Fruit fly (Drosophila melanogaster) whole organism, embryonic: ENCODE results near the gene BORCS6.

Experiments used
- Asciz ChIP-seq: fragments of 200-800 bp; sonication (Bioruptor generic); optimal IDR thresholded peaks from 2 replicates; lab custom pipeline; 2017; ENCODE audit warnings: missing biosample characterization, mild to moderate bottlenecking, missing genetic modification characterization, missing genetic modification reagents
- Blimp-1 ChIP-seq: fragments of 200-800 bp; sonication (Bioruptor generic); optimal IDR thresholded peaks from 3 replicates; lab custom pipeline; 2018; ENCODE audit warnings: missing biosample characterization, missing genetic modification characterization, mild to moderate bottlenecking, moderate library complexity, missing genetic modification reagents
- CG10274 ChIP-seq: fragments of 200-800 bp; sonication (Bioruptor generic); optimal IDR thresholded peaks from 3 replicates; lab custom pipeline; 2017; ENCODE audit warnings: missing biosample characterization, mild to moderate bottlenecking, missing genetic modification characterization
- CG11398 ChIP-seq: fragments of 200-800 bp; sonication (Bioruptor generic); optimal IDR thresholded peaks from 2 replicates; lab custom pipeline; 2016; ENCODE audit warnings: missing biosample characterization, missing genetic modification characterization
- CG12219 ChIP-seq: fragments of 200-800 bp; sonication (Bioruptor generic); optimal IDR thresholded peaks from 3 replicates; lab custom pipeline; 2018; ENCODE audit warnings: missing biosample characterization, mild to moderate bottlenecking, missing genetic modification characterization
- CG1233 ChIP-seq: fragments of 200-800 bp; sonication (Bioruptor generic); optimal IDR thresholded peaks from 4 replicates; lab custom pipeline; 2018; ENCODE audit warnings: missing biosample characterization, mild to moderate bottlenecking, missing genetic modification characterization
- CG13287 ChIP-seq: fragments of 200-800 bp; sonication (Bioruptor generic); IDR thresholded peaks from 2 replicates; pipeline ENCODE4 v1.3.6; 2022; ENCODE audit warnings: missing biosample characterization, missing genetic modification characterization; ENCODE audit not compliant: partially characterized antibody
- CG13775 ChIP-seq: fragments of 200-800 bp; sonication (Bioruptor generic); optimal IDR thresholded peaks from 3 replicates; lab custom pipeline; 2017; ENCODE audit warnings: missing biosample characterization, mild to moderate bottlenecking, missing genetic modification characterization
- CG17359 ChIP-seq: fragments of 200-800 bp; sonication (Bioruptor generic); optimal IDR thresholded peaks from 3 replicates; lab custom pipeline; 2018; ENCODE audit warnings: missing biosample characterization, mild to moderate bottlenecking, missing genetic modification characterization, moderate library complexity
- CG17912 ChIP-seq: fragments of 200-800 bp; sonication (Bioruptor generic); optimal IDR thresholded peaks from 2 replicates; lab custom pipeline; 2018; ENCODE audit warnings: missing biosample characterization, mild to moderate bottlenecking, missing genetic modification characterization
- CG2116 ChIP-seq: fragments of 200-800 bp; sonication (Bioruptor generic); optimal IDR thresholded peaks from 3 replicates; lab custom pipeline; 2018; ENCODE audit warnings: missing biosample characterization, mild to moderate bottlenecking, missing genetic modification characterization
- CG32767 ChIP-seq: fragments of 200-800 bp; sonication (Bioruptor generic); IDR thresholded peaks from 2 replicates; pipeline ENCODE4 v1.3.6; 2022; ENCODE audit warnings: missing biosample characterization, missing genetic modification characterization
- CG34376 ChIP-seq: fragments of 200-800 bp; sonication (Bioruptor generic); optimal IDR thresholded peaks from 2 replicates; lab custom pipeline; 2018; ENCODE audit warnings: missing biosample characterization, mild to moderate bottlenecking, missing genetic modification characterization
- CG5180 ChIP-seq: fragments of 200-800 bp; sonication (Bioruptor generic); optimal IDR thresholded peaks from 3 replicates; lab custom pipeline; 2017; ENCODE audit warnings: missing biosample characterization, missing genetic modification characterization, mild to moderate bottlenecking, moderate library complexity, missing genetic modification reagents
- CG7271 ChIP-seq: fragments of 200-800 bp; sonication (Bioruptor generic); optimal IDR thresholded peaks from 2 replicates; lab custom pipeline; 2018; ENCODE audit warnings: missing biosample characterization, mild to moderate bottlenecking, missing genetic modification characterization, moderate library complexity
- CG7357 ChIP-seq: fragments of 200-800 bp; sonication (Bioruptor generic); IDR thresholded peaks from 3 replicates; pipeline ENCODE4 v1.3.6; 2022; ENCODE audit warnings: missing biosample characterization, missing genetic modification characterization
- CG7987 ChIP-seq: fragments of 200-800 bp; sonication (Bioruptor generic); optimal IDR thresholded peaks from 2 replicates; lab custom pipeline; 2018; ENCODE audit warnings: missing biosample characterization, mild to moderate bottlenecking, missing genetic modification characterization, moderate library complexity
- CTCF ChIP-seq: fragments of 200-800 bp; sonication (Bioruptor generic); optimal IDR thresholded peaks from 2 replicates; lab custom pipeline; 2017; ENCODE audit warnings: missing biosample characterization, mild to moderate bottlenecking, missing genetic modification characterization, moderate library complexity
- Dad ChIP-seq: fragments of 200-800 bp; sonication (Bioruptor generic); optimal IDR thresholded peaks from 3 replicates; lab custom pipeline; 2016; ENCODE audit warnings: missing biosample characterization, missing genetic modification characterization
- Dfd ChIP-seq, 2 experiments: fragments of >200 bp; optimal IDR thresholded peaks; 2 replicates each; lab custom pipeline; 2017; ENCODE audit warnings: missing biosample characterization in 2 of 2, missing genetic modification characterization in 2 of 2
- Hey ChIP-seq: fragments of 200-800 bp; sonication (Bioruptor generic); optimal IDR thresholded peaks from 3 replicates; lab custom pipeline; 2018; ENCODE audit warnings: missing biosample characterization, mild to moderate bottlenecking, missing genetic modification characterization
- MESR4 ChIP-seq: fragments of 200-800 bp; sonication (Bioruptor generic); optimal IDR thresholded peaks from 2 replicates; lab custom pipeline; 2018; ENCODE audit warnings: missing biosample characterization, mild to moderate bottlenecking, missing genetic modification characterization, moderate library complexity
- Oli ChIP-seq: fragments of 200-800 bp; sonication (Bioruptor generic); optimal IDR thresholded peaks from 2 replicates; lab custom pipeline; 2018; ENCODE audit warnings: missing biosample characterization, mild to moderate bottlenecking, missing genetic modification characterization, moderate library complexity
- Opbp ChIP-seq: fragments of 200-800 bp; sonication (Bioruptor generic); IDR thresholded peaks from 3 replicates; pipeline ENCODE4 v1.3.6; 2022; ENCODE audit warnings: missing biosample characterization, missing genetic modification characterization; ENCODE audit not compliant: partially characterized antibody
- Scr ChIP-seq: fragments of 200-800 bp; sonication (Bioruptor generic); IDR thresholded peaks from 2 replicates; pipeline ENCODE4 v1.3.6; 2022; ENCODE audit warnings: missing biosample characterization, missing genetic modification characterization; ENCODE audit not compliant: partially characterized antibody
- Sry-δ ChIP-seq: fragments of 200-800 bp; sonication (Bioruptor generic); optimal IDR thresholded peaks from 2 replicates; lab custom pipeline; 2016; ENCODE audit warnings: missing biosample characterization, missing genetic modification characterization
- Trl ChIP-seq, 3 experiments: fragments of >200 bp in 2 of 3; fragments of 200-800 bp in 1 of 3; sonication (Bioruptor generic) in 1 of 3; optimal IDR thresholded peaks; 2 replicates in 1 of 3; 3 replicates in 2 of 3; lab custom pipeline; 2016 to 2017; ENCODE audit warnings: missing biosample characterization in 1 of 3, missing genetic modification characterization in 1 of 3
- ara ChIP-seq: fragments of 200-800 bp; sonication (Bioruptor generic); IDR thresholded peaks from 2 replicates; pipeline ENCODE4 v1.3.6; 2022; ENCODE audit warnings: missing biosample characterization, missing genetic modification characterization
- chif ChIP-seq, 2 experiments: fragments of 200-800 bp; sonication (Bioruptor generic); optimal IDR thresholded peaks; 3 replicates each; lab custom pipeline; 2016; ENCODE audit warnings: missing biosample characterization in 2 of 2, missing genetic modification characterization in 2 of 2
- chinmo ChIP-seq: fragments of 200-800 bp; sonication (Bioruptor generic); IDR thresholded peaks from 4 replicates; pipeline ENCODE4 v1.3.6; 2022; ENCODE audit warnings: missing biosample characterization, missing genetic modification characterization; ENCODE audit not compliant: partially characterized antibody
- chm ChIP-seq: fragments of 200-800 bp; sonication (Bioruptor generic); IDR thresholded peaks from 2 replicates; pipeline ENCODE4 v1.3.6; 2022; ENCODE audit warnings: missing biosample characterization, missing genetic modification characterization
- dimm ChIP-seq: fragments of 200-800 bp; sonication (Bioruptor generic); IDR thresholded peaks from 2 replicates; pipeline ENCODE4 v1.3.6; 2022; ENCODE audit warnings: missing biosample characterization, missing genetic modification characterization
- dm ChIP-seq: fragments of 200-800 bp; sonication (Bioruptor generic); optimal IDR thresholded peaks from 3 replicates; lab custom pipeline; 2016; ENCODE audit warnings: missing biosample characterization, missing genetic modification characterization
- dpn ChIP-seq, 2 experiments: fragments of 200-800 bp; sonication (Bioruptor generic); optimal IDR thresholded peaks; 3 replicates each; lab custom pipeline; 2016; ENCODE audit warnings: missing biosample characterization in 2 of 2, missing genetic modification characterization in 2 of 2
- emc ChIP-seq: fragments of 200-800 bp; sonication (Bioruptor generic); optimal IDR thresholded peaks from 2 replicates; lab custom pipeline; 2016; ENCODE audit warnings: missing biosample characterization, missing genetic modification characterization
- fd96Cb ChIP-seq: fragments of 200-800 bp; sonication (Bioruptor generic); optimal IDR thresholded peaks from 2 replicates; lab custom pipeline; 2018; ENCODE audit warnings: missing biosample characterization, mild to moderate bottlenecking, missing genetic modification characterization, moderate library complexity
- h ChIP-seq: fragments of >200 bp; optimal IDR thresholded peaks from 2 replicates; lab custom pipeline; 2017
- hbn ChIP-seq: fragments of 200-800 bp; sonication (Bioruptor generic); IDR thresholded peaks from 2 replicates; pipeline ENCODE4 v1.3.6; 2022; ENCODE audit warnings: missing biosample characterization, missing genetic modification characterization; ENCODE audit not compliant: partially characterized antibody
- lbe ChIP-seq: fragments of 200-800 bp; sonication (Bioruptor generic); optimal IDR thresholded peaks from 2 replicates; lab custom pipeline; 2016; ENCODE audit warnings: missing biosample characterization, mild to moderate bottlenecking, missing genetic modification characterization
- mirr ChIP-seq: fragments of 200-800 bp; sonication (Bioruptor generic); optimal IDR thresholded peaks from 3 replicates; lab custom pipeline; 2018; ENCODE audit warnings: missing biosample characterization, mild to moderate bottlenecking, missing genetic modification characterization
- oc ChIP-seq: fragments of 200-800 bp; sonication (Bioruptor generic); optimal IDR thresholded peaks from 2 replicates; lab custom pipeline; 2018; ENCODE audit warnings: missing biosample characterization, mild to moderate bottlenecking, missing genetic modification characterization, moderate library complexity
- onecut ChIP-seq: fragments of 200-800 bp; sonication (Bioruptor generic); IDR thresholded peaks from 2 replicates; pipeline ENCODE4 v1.3.6; 2022; ENCODE audit warnings: missing biosample characterization, missing genetic modification characterization
- pzg ChIP-seq: fragments of 200-800 bp; sonication (Bioruptor generic); optimal IDR thresholded peaks from 3 replicates; lab custom pipeline; 2018; ENCODE audit warnings: missing biosample characterization, mild to moderate bottlenecking, missing genetic modification characterization, moderate library complexity
- ranshi ChIP-seq: fragments of 200-800 bp; sonication (Bioruptor generic); IDR thresholded peaks from 2 replicates; pipeline ENCODE4 v1.3.6; 2022; ENCODE audit warnings: missing biosample characterization, missing genetic modification characterization
- ro ChIP-seq: fragments of 200-800 bp; sonication (Bioruptor generic); IDR thresholded peaks from 2 replicates; pipeline ENCODE4 v1.3.6; 2022; ENCODE audit warnings: missing biosample characterization, missing genetic modification characterization
- seq ChIP-seq: fragments of 200-800 bp; sonication (Bioruptor generic); IDR thresholded peaks from 2 replicates; pipeline ENCODE4 v1.3.6; 2022; ENCODE audit warnings: missing biosample characterization, missing genetic modification characterization
- trem ChIP-seq: fragments of 200-800 bp; optimal IDR thresholded peaks from 3 replicates; lab custom pipeline; 2019; ENCODE audit warnings: missing biosample characterization, mild to moderate bottlenecking, missing genetic modification characterization, moderate library complexity
- tx ChIP-seq: fragments of 200-800 bp; sonication (Bioruptor generic); optimal IDR thresholded peaks from 2 replicates; lab custom pipeline; 2016; ENCODE audit warnings: missing biosample characterization, missing genetic modification characterization
- vnd ChIP-seq: fragments of 200-800 bp; sonication (Bioruptor generic); IDR thresholded peaks from 3 replicates; pipeline ENCODE4 v1.3.6; 2022; ENCODE audit warnings: missing biosample characterization, missing genetic modification characterization; ENCODE audit not compliant: partially characterized antibody

BORCS6 gene

DNA sequence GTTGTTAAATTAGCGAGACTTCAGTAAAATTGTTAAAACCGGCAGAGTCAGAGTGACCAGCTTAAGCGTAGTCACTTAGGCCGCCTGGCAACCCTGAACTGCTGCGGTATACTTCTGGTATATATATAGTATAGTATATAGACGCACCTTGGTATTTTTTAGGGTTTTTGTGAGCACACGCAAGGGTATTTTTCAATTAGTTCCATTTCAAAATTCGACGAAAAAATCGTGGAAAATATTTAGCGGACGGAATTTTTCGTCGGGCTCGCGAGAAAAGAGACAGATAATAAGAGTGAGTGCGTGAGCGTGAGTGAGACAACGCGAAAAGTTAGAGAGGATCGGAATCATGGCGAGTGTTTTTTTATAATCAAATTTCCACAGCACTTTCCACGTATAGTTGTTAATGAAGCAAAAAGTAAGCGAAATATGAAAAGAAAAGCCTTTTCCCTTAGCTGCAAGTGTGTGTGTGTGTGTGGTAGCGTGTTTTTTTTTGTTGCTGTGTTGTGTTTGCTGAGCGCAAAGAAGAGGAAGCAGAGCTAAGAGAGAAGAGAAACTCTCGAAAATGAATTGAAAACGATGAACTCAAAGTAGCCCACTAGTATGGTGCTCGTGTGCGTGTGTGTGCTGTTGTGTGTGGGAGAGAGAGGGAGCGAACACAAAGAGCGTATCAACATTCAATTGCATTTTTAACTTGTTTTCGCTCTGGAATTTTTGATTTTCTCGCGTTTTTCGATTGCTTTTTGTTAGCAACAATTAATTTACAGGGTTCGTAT is 2.4 kb downstream of the BORCS6 start, which contains the start of the genes Cypl and Hipk (continued):
- no peak for TF ChIP-seq CG10274 (GFP tag; lab: Kevin White, UChicago)
- TF ChIP-seq hbn: no peak
- no peak for TF ChIP-seq CG7987 (GFP tag; lab: Kevin White, UChicago)
- no peak for TF ChIP-seq oc
- TF ChIP-seq mirr (GFP tag; lab: Kevin White, UChicago): peak; percentile 50
- no peak for TF ChIP-seq CG17912 (GFP tag; lab: Kevin White, UChicago)
- no peak for TF ChIP-seq Oli
- peak; percentile 51 for TF ChIP-seq trem (tag; lab: Kevin White, UChicago)
- no peak for TF ChIP-seq Blimp-1
- peak; percentile 52 for TF ChIP-seq CG13287 (GFP tag; lab: Robert Waterston, UW)
- TF ChIP-seq CG1233 (GFP tag; lab: Kevin White, UChicago): no peak
- peak; percentile 44 for TF ChIP-seq Asciz
- TF ChIP-seq Scr (GFP tag; lab: Robert Waterston, UW): peak; percentile 41
- peak; percentile 40 for TF ChIP-seq CG12219 (GFP tag; lab: Kevin White, UChicago)
- TF ChIP-seq ranshi (GFP tag; lab: Robert Waterston, UW): no peak
- TF ChIP-seq CG34376 (GFP tag; lab: Kevin White, UChicago): peak; percentile 63
- peak; percentile 57; the same call in 2 of the 3 replicates for TF ChIP-seq Opbp
- TF ChIP-seq dpn (GFP tag; optimal IDR thresholded peaks at IDR 0.05; lab: Kevin White, UChicago): peak in 1 of 2 experiments; percentile 9
- TF ChIP-seq CG7271 (tag; lab: Kevin White, UChicago): no peak
- TF ChIP-seq tx (GFP tag; lab: Kevin White, UChicago): no peak
- no peak for TF ChIP-seq dimm (GFP tag; lab: Robert Waterston, UW)
- peak; percentile 42 for TF ChIP-seq Dad
- TF ChIP-seq Hey (tag; lab: Kevin White, UChicago): no peak
- no peak for TF ChIP-seq vnd
- TF ChIP-seq chm (GFP tag; lab: Robert Waterston, UW): peak; percentile 8; the same call in 1 of the 2 replicates
- TF ChIP-seq CG11398 (GFP tag; lab: Kevin White, UChicago): no peak
- peak; percentile 59; the same call in 1 of the 2 replicates for TF ChIP-seq CG32767 (GFP tag; lab: Robert Waterston, UW)
- TF ChIP-seq chif (GFP tag; optimal IDR thresholded peaks at IDR 0.05; lab: Kevin White, UChicago): peak in 1 of 2 experiments; percentile 13
- TF ChIP-seq MESR4 (GFP tag; lab: Kevin White, UChicago): peak; percentile 79
- no peak for TF ChIP-seq emc (GFP tag; lab: Kevin White, UChicago)
- no peak for TF ChIP-seq Dfd (GFP tag; optimal IDR thresholded peaks at IDR 0.05; lab: Kevin White, UChicago)
- TF ChIP-seq Trl (optimal IDR thresholded peaks at IDR 0.05; lab: Kevin White, UChicago): peak; percentile 90 to 99
- peak; percentile 42 for TF ChIP-seq Trl (GFP tag; optimal IDR thresholded peaks at IDR 0.05; lab: Kevin White, UChicago)
- peak; percentile 5 for TF ChIP-seq CG17359 (tag; lab: Kevin White, UChicago)
- peak; percentile 7; the same call in 1 of the 2 replicates for TF ChIP-seq onecut
- TF ChIP-seq h (lab: Kevin White, UChicago): no peak
- peak; percentile 6 for TF ChIP-seq CG13775 (GFP tag; lab: Kevin White, UChicago)
- peak; percentile 99 for TF ChIP-seq pzg (GFP tag; lab: Kevin White, UChicago)
- peak; percentile 38 for TF ChIP-seq CG5180 (GFP tag; lab: Kevin White, UChicago)
- no peak; the same call in 1 of the 2 replicates for TF ChIP-seq seq (GFP tag; lab: Robert Waterston, UW)
- TF ChIP-seq CTCF: no peak
- TF ChIP-seq lbe (GFP tag; lab: Kevin White, UChicago): peak; percentile 64
- peak; percentile 82; the same call in 2 of the 4 replicates for TF ChIP-seq chinmo
- TF ChIP-seq fd96Cb (tag; lab: Kevin White, UChicago): no peak
- TF ChIP-seq ro (GFP tag; lab: Robert Waterston, UW): no peak
- peak; percentile 46 for TF ChIP-seq CG2116 (GFP tag; lab: Kevin White, UChicago)
- no peak for TF ChIP-seq CG7357 (GFP tag; lab: Robert Waterston, UW)
- peak; percentile 24 for TF ChIP-seq dm (GFP tag; lab: Kevin White, UChicago)
- TF ChIP-seq Sry-δ (GFP tag; lab: Kevin White, UChicago): no peak
- no peak for TF ChIP-seq ara
